Fruit fly (Drosophila melanogaster): ENCODE data around the gene CG32069.

The CG32069 gene

dm6 chr3L:11069764-11070163 is 7.3 kb upstream of the CG32069 start, which contains the start of gene CG6310:
CG6310 (minus strand) TSS chr3L:11069864.
- no peak for TF ChIP-seq fd96Cb (tag; optimal IDR thresholded peaks at IDR 0.05)
- TF ChIP-seq Atf6 (GFP tag; IDR thresholded peaks at IDR 0.05), result 0 out of 2 replicates have a peak, but pooled peaks have one; percentile 20
- no peak for TF ChIP-seq CG13287 (GFP tag; IDR thresholded peaks at IDR 0.05; ENCODE audit: partially characterized antibody)
- peak; percentile 45 for TF ChIP-seq Med (GFP tag)
- peak; percentile 75 for TF ChIP-seq CG15073 (GFP tag; optimal IDR thresholded peaks at IDR 0.05)

- TF ChIP-seq HLHmδ (GFP tag; optimal IDR thresholded peaks at IDR 0.05), result no peak
- peak; percentile 48 for TF ChIP-seq nom (GFP tag; optimal IDR thresholded peaks at IDR 0.05)
- TF ChIP-seq CG13296 (GFP tag; optimal IDR thresholded peaks at IDR 0.05), result peak; percentile 48
- TF ChIP-seq Xrp1 (GFP tag; IDR thresholded peaks at IDR 0.05), result no peak
- TF ChIP-seq dan (GFP tag; IDR thresholded peaks at IDR 0.05), result no peak
- TF ChIP-seq Hr78 (GFP tag; optimal IDR thresholded peaks at IDR 0.05), result no peak
- TF ChIP-seq Med (GFP tag), result peak; percentile 64
- 0 out of 3 replicates have a peak, but pooled peaks have one; percentile 25 for TF ChIP-seq ci (GFP tag; IDR thresholded peaks at IDR 0.05)
- no peak for TF ChIP-seq CG7271 (tag; optimal IDR thresholded peaks at IDR 0.05)
Measured at dm6 chr3L:11065850-11066249, 3.4 kb upstream of the CG32069 start.

- TF ChIP-seq slou (GFP tag; optimal IDR thresholded peaks at IDR 0.05) (peak; percentile 66), ewg (GFP tag; optimal IDR thresholded peaks at IDR 0.05) (peak; percentile 76), CG30403 (GFP tag; optimal IDR thresholded peaks at IDR 0.05) (peak; percentile 94), luna (GFP tag; optimal IDR thresholded peaks at IDR 0.05) (peak; percentile 88), Poxn (GFP tag; IDR thresholded peaks at IDR 0.05) (peak; percentile 34; the same call in 1 of the 2 replicates), dati (GFP tag; IDR thresholded peaks at IDR 0.05) (peak; percentile 46; the same call in 1 of the 2 replicates), Rx (GFP tag; IDR thresholded peaks at IDR 0.05) (peak; percentile 77), zfh1 (GFP tag; IDR thresholded peaks at IDR 0.05) (peak; percentile 92), Taf1 (GFP tag; IDR thresholded peaks at IDR 0.05) (peak; percentile 67), seq (GFP tag; IDR thresholded peaks at IDR 0.05) (peak; percentile 79), gt (GFP tag; IDR thresholded peaks at IDR 0.05) (peak; percentile 75; the same call in 1 of the 2 replicates), MBD-R2 (GFP tag; IDR thresholded peaks at IDR 0.05) (peak; percentile 98), CG3847 (GFP tag; IDR thresholded peaks at IDR 0.05) (peak; percentile 90), CG8388 (GFP tag; optimal IDR thresholded peaks at IDR 0.05) (peak; percentile 82), CG16813 (GFP tag; IDR thresholded peaks at IDR 0.05; ENCODE audit: partially characterized antibody) (no peak), CG1647 (GFP tag; optimal IDR thresholded peaks at IDR 0.05) (peak; percentile 76), onecut (GFP tag; IDR thresholded peaks at IDR 0.05) (peak; percentile 34; the same call in 1 of the 2 replicates), Tbp (GFP tag; optimal IDR thresholded peaks at IDR 0.05) (no peak), CG10979 (tag; optimal IDR thresholded peaks at IDR 0.05) (peak; percentile 76), CG6683 (GFP tag; optimal IDR thresholded peaks at IDR 0.05) (peak; percentile 39), CG11696 (GFP tag; IDR thresholded peaks at IDR 0.05) (peak; percentile 41; the same call in 1 of the 2 replicates), Lhr (GFP tag; optimal IDR thresholded peaks at IDR 0.05) (peak; percentile 51), CG12769 (tag; optimal IDR thresholded peaks at IDR 0.05) (peak; percentile 81), CG6791 (GFP tag; IDR thresholded peaks at IDR 0.05; ENCODE audit: partially characterized antibody) (no peak), CG11398 (GFP tag; optimal IDR thresholded peaks at IDR 0.05) (peak; percentile 46), kah (GFP tag; optimal IDR thresholded peaks at IDR 0.05) (peak; percentile 32), Sry-δ (GFP tag; optimal IDR thresholded peaks at IDR 0.05) (peak; percentile 63), pho (GFP tag; optimal IDR thresholded peaks at IDR 0.05) (peak; percentile 93), Mad (GFP tag; optimal IDR thresholded peaks at IDR 0.05) (peak; percentile 90), YL-1 (GFP tag; optimal IDR thresholded peaks at IDR 0.05) (peak; percentile 86), CG2202 (tag; optimal IDR thresholded peaks at IDR 0.05) (peak; percentile 59), CG12299 (tag; optimal IDR thresholded peaks at IDR 0.05) (peak; percentile 61), salm (tag; optimal IDR thresholded peaks at IDR 0.05) (peak; percentile 24), CG16863 (GFP tag; optimal IDR thresholded peaks at IDR 0.05) (peak; percentile 84), trem (tag; optimal IDR thresholded peaks at IDR 0.05) (peak; percentile 79)
Measured at dm6 chr3L:11064689-11065088, 2.3 kb upstream of the CG32069 start, which contains the start of the genes CG32075, CG45101 and SuUR. CG32075 (minus strand) TSS chr3L:11064941. CG45101 (plus strand) TSS chr3L:11064991. SuUR (plus strand) TSS chr3L:11064991.
